Worm (Caenorhabditis elegans) whole organism, L3 larva: Measurements from ENCODE around the gene pmp-4.

ENCODE experiments used
- R02D3.7 ChIP-seq: fragments of 150-350 bp; optimal IDR thresholded peaks from 2 replicates; lab custom pipeline; 2014; ENCODE audit warnings: missing biosample characterization, missing genetic modification characterization
- ZK546.5 ChIP-seq: sonication (generic microtip); optimal IDR thresholded peaks from 2 replicates; lab custom pipeline; 2017; ENCODE audit warnings: missing biosample characterization, missing genetic modification characterization
- ama-1 ChIP-seq: fragments of 150-350 bp; optimal IDR thresholded peaks from 2 replicates; lab custom pipeline; 2018
- ceh-28 ChIP-seq: fragments of 150-350 bp; optimal IDR thresholded peaks from 2 replicates; lab custom pipeline; 2014; ENCODE audit warnings: missing biosample characterization, missing genetic modification reagents, missing genetic modification characterization
- ceh-82 ChIP-seq: fragments of 150-350 bp; optimal IDR thresholded peaks from 2 replicates; lab custom pipeline; 2014; ENCODE audit warnings: missing biosample characterization, missing genetic modification characterization
- daf-12 ChIP-seq: fragments of 150-350 bp; optimal IDR thresholded peaks from 2 replicates; lab custom pipeline; 2014; ENCODE audit warnings: missing biosample characterization, missing genetic modification reagents, missing genetic modification characterization
- elt-2 ChIP-seq: sonication (generic microtip); optimal IDR thresholded peaks from 2 replicates; lab custom pipeline; 2016; ENCODE audit warnings: missing genetic modification reagents, mild to moderate bottlenecking, missing genetic modification characterization, missing compliant biosample characterization
- elt-3 ChIP-seq, 3 experiments: fragments of 150-350 bp in 1 of 3; sonication (generic microtip) in 2 of 3; optimal IDR thresholded peaks; 2 replicates in 2 of 3; 4 replicates in 1 of 3; lab custom pipeline; 2014 to 2017; ENCODE audit warnings: missing biosample characterization in 3 of 3, missing genetic modification characterization in 3 of 3
- eor-1 ChIP-seq, 2 experiments: fragments of 150-350 bp; optimal IDR thresholded peaks; 2 replicates each; lab custom pipeline; 2014 to 2018; ENCODE audit warnings: missing biosample characterization in 2 of 2, missing genetic modification characterization in 2 of 2
- fkh-10 ChIP-seq: sonication (generic microtip); optimal IDR thresholded peaks from 2 replicates; lab custom pipeline; 2017; ENCODE audit warnings: missing biosample characterization, missing genetic modification reagents, missing genetic modification characterization
- fos-1 ChIP-seq: fragments of 150-350 bp; optimal IDR thresholded peaks from 2 replicates; lab custom pipeline; 2014; ENCODE audit warnings: missing biosample characterization, missing genetic modification characterization
- hmg-11 ChIP-seq: sonication (generic microtip); optimal IDR thresholded peaks from 2 replicates; lab custom pipeline; 2016; ENCODE audit warnings: missing genetic modification characterization, missing compliant biosample characterization
- jun-1 ChIP-seq: fragments of 150-350 bp; optimal IDR thresholded peaks from 2 replicates; lab custom pipeline; 2014; ENCODE audit warnings: missing biosample characterization, missing genetic modification reagents, missing genetic modification characterization
- lin-15B ChIP-seq: fragments of 150-350 bp; optimal IDR thresholded peaks from 2 replicates; lab custom pipeline; 2014; ENCODE audit warnings: missing biosample characterization, missing genetic modification characterization
- lin-39 ChIP-seq: fragments of 150-350 bp; optimal IDR thresholded peaks from 2 replicates; lab custom pipeline; 2018; ENCODE audit warnings: missing biosample characterization, missing genetic modification reagents, missing genetic modification characterization
- mdl-1 ChIP-seq: fragments of 150-350 bp; optimal IDR thresholded peaks from 2 replicates; lab custom pipeline; 2014; ENCODE audit warnings: missing biosample characterization, missing genetic modification characterization
- mml-1 ChIP-seq: fragments of 150-350 bp; sonication (generic microtip); optimal IDR thresholded peaks from 3 replicates; lab custom pipeline; 2014; ENCODE audit warnings: missing biosample characterization, missing genetic modification characterization
- nfya-1 ChIP-seq: sonication (generic microtip); optimal IDR thresholded peaks from 2 replicates; lab custom pipeline; 2017; ENCODE audit warnings: missing genetic modification characterization, mild to moderate bottlenecking, missing compliant biosample characterization, antibody characterized with exemption, moderate library complexity; ENCODE audit not compliant: insufficient read depth
- nhr-11 ChIP-seq: fragments of 150-350 bp; optimal IDR thresholded peaks from 2 replicates; lab custom pipeline; 2014; ENCODE audit warnings: missing biosample characterization, missing genetic modification characterization
- nhr-12 ChIP-seq: fragments of 150-350 bp; optimal IDR thresholded peaks from 2 replicates; lab custom pipeline; 2014; ENCODE audit warnings: missing biosample characterization, missing genetic modification characterization
- nhr-23 ChIP-seq: fragments of 150-350 bp; optimal IDR thresholded peaks from 2 replicates; lab custom pipeline; 2014; ENCODE audit warnings: missing biosample characterization, missing genetic modification reagents, missing genetic modification characterization
- nhr-25 ChIP-seq: sonication (generic microtip); optimal IDR thresholded peaks from 2 replicates; lab custom pipeline; 2017; ENCODE audit warnings: missing biosample characterization, missing genetic modification characterization
- nhr-28 ChIP-seq: fragments of 150-350 bp; optimal IDR thresholded peaks from 2 replicates; lab custom pipeline; 2014; ENCODE audit warnings: missing biosample characterization, missing genetic modification characterization
- nhr-43 ChIP-seq: sonication (generic microtip); optimal IDR thresholded peaks from 2 replicates; lab custom pipeline; 2016; ENCODE audit warnings: mild to moderate bottlenecking, missing genetic modification characterization, missing compliant biosample characterization; ENCODE audit not compliant: poor library complexity, severe bottlenecking
- nhr-67 ChIP-seq: fragments of 150-350 bp; optimal IDR thresholded peaks from 2 replicates; lab custom pipeline; 2014; ENCODE audit warnings: missing biosample characterization, missing genetic modification characterization
- nhr-76 ChIP-seq: fragments of 150-350 bp; sonication (generic microtip); optimal IDR thresholded peaks from 5 replicates; lab custom pipeline; 2014; ENCODE audit warnings: missing biosample characterization, missing genetic modification characterization
- nhr-77 ChIP-seq: fragments of 150-350 bp; optimal IDR thresholded peaks from 2 replicates; lab custom pipeline; 2014; ENCODE audit warnings: missing biosample characterization, missing genetic modification characterization
- pha-4 ChIP-seq: fragments of 150-350 bp; optimal IDR thresholded peaks from 2 replicates; lab custom pipeline; 2014; ENCODE audit warnings: missing biosample characterization, missing genetic modification reagents, missing genetic modification characterization
- pqm-1 ChIP-seq: fragments of 150-350 bp; optimal IDR thresholded peaks from 2 replicates; lab custom pipeline; 2017; ENCODE audit warnings: missing biosample characterization, missing genetic modification characterization, inconsistent platforms
- sea-2 ChIP-seq: fragments of 150-350 bp; sonication (generic microtip); optimal IDR thresholded peaks from 4 replicates; lab custom pipeline; 2014; ENCODE audit warnings: missing biosample characterization, missing genetic modification reagents, missing genetic modification characterization
- snpc-4 ChIP-seq: fragments of 150-350 bp; optimal IDR thresholded peaks from 2 replicates; lab custom pipeline; 2014; ENCODE audit warnings: missing biosample characterization, missing genetic modification characterization
- tbx-2 ChIP-seq: sonication (generic microtip); optimal IDR thresholded peaks from 2 replicates; lab custom pipeline; 2016; ENCODE audit warnings: mild to moderate bottlenecking, missing genetic modification characterization, missing compliant biosample characterization
- unc-39 ChIP-seq: sonication (generic microtip); optimal IDR thresholded peaks from 4 replicates; lab custom pipeline; 2017; ENCODE audit warnings: missing biosample characterization, missing genetic modification characterization
- zag-1 ChIP-seq: fragments of 150-350 bp; optimal IDR thresholded peaks from 2 replicates; lab custom pipeline; 2014; ENCODE audit warnings: missing biosample characterization, missing genetic modification characterization
- ztf-11 ChIP-seq: fragments of 150-350 bp; optimal IDR thresholded peaks from 2 replicates; lab custom pipeline; 2014; ENCODE audit warnings: missing biosample characterization, missing genetic modification characterization
- ztf-4 ChIP-seq: fragments of 150-350 bp; optimal IDR thresholded peaks from 2 replicates; lab custom pipeline; 2014; ENCODE audit warnings: missing biosample characterization, missing genetic modification characterization

pmp-4 gene

DNA sequence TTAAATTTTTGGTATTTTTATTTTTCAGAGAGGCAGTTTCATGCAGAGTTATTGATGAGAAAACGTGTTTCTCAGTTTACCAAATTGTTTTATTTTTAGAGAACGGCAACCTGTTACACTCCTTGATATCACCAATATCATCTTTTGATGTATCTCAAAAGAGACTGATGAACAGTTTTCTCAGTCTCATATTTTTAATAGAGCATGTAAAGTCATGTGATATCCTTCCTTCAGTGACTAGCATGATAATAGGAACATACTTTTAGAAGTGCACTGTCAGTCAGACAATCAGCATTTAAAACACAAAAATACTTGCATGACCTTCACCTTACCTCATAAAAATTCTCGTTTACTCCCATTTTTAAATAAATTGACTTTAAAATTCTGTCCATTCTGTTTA is 37.1 kb upstream of the pmp-4 start, which contains the start of gene F11E6.11:
Gene F11E6.11, plus strand, starts transcription at position 325 of the 400 bp plus-strand sequence.
- TF ChIP-seq nhr-23 (peak; percentile 15), pqm-1 (tag; lab: Kevin White, UChicago) (peak; percentile 6), nhr-67 (tag; lab: Kevin White, UChicago) (no peak), nhr-43 (tag; lab: Kevin White, UChicago) (peak; percentile 36), nhr-25 (peak; percentile 51)
- TF ChIP-seq, all 47 proteins: peak for 4

DNA sequence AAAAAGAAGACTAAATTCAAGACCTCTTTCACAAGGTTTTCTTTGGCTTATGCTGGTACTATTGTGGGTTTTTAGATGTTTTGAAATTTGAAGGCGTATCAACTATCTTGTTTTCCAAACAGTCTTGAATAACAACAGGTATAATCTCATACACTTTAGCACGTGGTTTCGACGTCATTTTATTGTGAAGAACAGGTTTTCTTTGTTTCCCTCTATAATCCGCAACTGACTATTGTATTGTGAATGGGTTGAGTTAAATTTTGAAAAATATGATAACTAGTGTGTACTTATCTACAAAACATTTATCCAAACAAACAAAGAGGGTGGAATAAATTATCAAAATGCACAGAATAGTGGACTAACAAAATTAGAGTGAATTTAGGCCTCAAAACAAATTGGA is 35.8 kb upstream of the pmp-4 start:
- TF ChIP-seq nhr-11 (tag; lab: Kevin White, UChicago): no peak
- no peak for TF ChIP-seq nhr-23
- no peak for TF ChIP-seq ztf-4
- no peak for TF ChIP-seq jun-1
- peak; percentile 25 for TF ChIP-seq elt-2 (tag; lab: Kevin White, UChicago)
- TF ChIP-seq nhr-25: peak; percentile 39
- no peak for TF ChIP-seq nhr-77
- peak; percentile 6 for TF ChIP-seq nhr-43 (tag; lab: Kevin White, UChicago)
- TF ChIP-seq, all 47 proteins: peak for 3

DNA sequence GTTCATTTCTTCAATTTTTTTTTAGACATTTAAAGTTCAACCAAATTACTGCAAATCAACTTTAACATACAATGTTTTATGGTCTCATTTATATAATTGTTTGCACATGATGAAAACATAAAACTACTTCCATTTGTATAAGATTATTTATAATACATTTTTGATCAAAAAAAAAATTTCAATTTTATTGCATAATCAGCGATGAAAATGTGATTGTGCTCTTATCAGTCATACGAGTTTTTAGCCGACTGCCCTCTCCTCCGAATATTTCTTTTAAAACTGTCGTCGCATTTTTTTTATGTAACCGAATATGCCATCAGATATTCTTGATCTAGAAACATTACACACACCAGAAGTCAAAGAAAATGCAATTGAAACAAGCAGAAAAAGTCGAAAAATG is 35.0 kb upstream of the pmp-4 start, which contains the start of gene F08A7.1:
Gene F08A7.1, plus strand, starts transcription at position 191 of the 400 bp plus-strand sequence.
- TF ChIP-seq elt-2 (tag; lab: Kevin White, UChicago) (peak; percentile 71), daf-12 (tag; lab: Kevin White, UChicago) (no peak), fos-1 (tag; lab: Kevin White, UChicago) (no peak), pha-4 (tag; lab: Kevin White, UChicago) (peak; percentile 48), pqm-1 (tag; lab: Kevin White, UChicago) (peak; percentile 78), R02D3.7 (tag; lab: Kevin White, UChicago) (no peak)

DNA sequence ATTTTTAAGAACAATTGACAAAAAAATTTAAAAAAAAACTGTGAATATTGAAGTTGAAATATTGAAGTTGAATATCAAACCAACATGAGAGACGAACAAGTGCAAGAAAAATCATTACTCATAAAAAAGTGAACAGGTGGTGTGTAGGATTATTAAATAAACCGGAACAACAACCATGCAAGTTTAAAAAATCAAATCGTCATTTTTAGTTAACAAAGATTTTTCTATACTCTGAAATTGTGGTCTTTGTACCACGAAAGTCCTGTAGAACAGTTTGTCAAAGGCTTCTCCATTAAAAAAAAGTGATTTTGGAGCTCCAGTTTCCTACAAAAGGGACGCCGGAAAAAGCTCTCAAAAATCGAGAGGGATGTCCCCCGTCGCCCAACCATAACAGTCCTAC is 34.6 kb upstream of the pmp-4 start, which contains the start of gene C06A12.19:
Gene C06A12.19, minus strand, starts transcription at position 101 of the 400 bp plus-strand sequence.
- no peak for TF ChIP-seq mml-1 (tag; lab: Kevin White, UChicago)
- no peak for TF ChIP-seq mdl-1 (tag; lab: Kevin White, UChicago)
- no peak for TF ChIP-seq ceh-28 (tag; lab: Kevin White, UChicago)
- TF ChIP-seq nhr-28 (tag; lab: Kevin White, UChicago): no peak
- TF ChIP-seq snpc-4: no peak
- TF ChIP-seq pqm-1 (tag; lab: Kevin White, UChicago): no peak
- no peak for TF ChIP-seq ama-1 (lab: Kevin White, UChicago)
- no peak for TF ChIP-seq lin-39 (tag; lab: Kevin White, UChicago)
- no peak for TF ChIP-seq nhr-12
- no peak for TF ChIP-seq elt-2 (tag; lab: Kevin White, UChicago)
- TF ChIP-seq ceh-82 (tag; lab: Kevin White, UChicago): no peak
- no peak for TF ChIP-seq elt-3 (tag; optimal IDR thresholded peaks at IDR 0.05; lab: Kevin White, UChicago)
- TF ChIP-seq fos-1 (tag; lab: Kevin White, UChicago): no peak
- TF ChIP-seq fkh-10 (GFP tag; lab: Kevin White, UChicago): no peak
- no peak for TF ChIP-seq ztf-11 (tag; lab: Kevin White, UChicago)
- TF ChIP-seq zag-1: no peak
- TF ChIP-seq nhr-77: no peak
- no peak for TF ChIP-seq unc-39 (tag; lab: Kevin White, UChicago)
- TF ChIP-seq, all 47 proteins: peak for 0

DNA sequence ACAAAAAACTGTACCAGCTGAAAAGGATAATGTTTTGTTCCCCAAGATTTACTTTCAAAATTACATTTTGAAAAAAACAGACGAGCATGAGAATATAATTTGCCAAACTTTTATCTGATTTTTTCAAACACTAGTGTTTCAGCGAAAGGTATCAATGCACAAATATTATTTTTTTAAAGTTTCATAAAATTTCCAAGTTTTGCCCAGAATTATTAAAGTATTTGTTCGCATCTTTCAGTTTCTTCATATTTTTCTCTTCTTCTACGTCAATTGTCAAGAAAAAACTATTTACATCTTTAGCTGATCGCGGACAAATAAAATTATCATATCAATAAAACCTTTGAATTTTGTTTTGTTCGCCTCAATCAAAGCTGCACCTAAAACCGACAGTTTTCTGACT is 31.6 kb upstream of the pmp-4 start, which contains the start of gene C06A12.8:
Gene C06A12.8, plus strand, starts transcription at position 301 of the 400 bp plus-strand sequence.
- no peak for TF ChIP-seq ZK546.5 (tag; lab: Kevin White, UChicago)
- TF ChIP-seq nhr-28 (tag; lab: Kevin White, UChicago): no peak
- no peak for TF ChIP-seq nhr-25
- TF ChIP-seq tbx-2 (tag; lab: Kevin White, UChicago): no peak
- TF ChIP-seq eor-1 (tag; optimal IDR thresholded peaks at IDR 0.05; lab: Kevin White, UChicago): no peak
- no peak for TF ChIP-seq pha-4 (tag; lab: Kevin White, UChicago)
- no peak for TF ChIP-seq ceh-82 (tag; lab: Kevin White, UChicago)
- TF ChIP-seq, all 47 proteins: peak for 0

DNA sequence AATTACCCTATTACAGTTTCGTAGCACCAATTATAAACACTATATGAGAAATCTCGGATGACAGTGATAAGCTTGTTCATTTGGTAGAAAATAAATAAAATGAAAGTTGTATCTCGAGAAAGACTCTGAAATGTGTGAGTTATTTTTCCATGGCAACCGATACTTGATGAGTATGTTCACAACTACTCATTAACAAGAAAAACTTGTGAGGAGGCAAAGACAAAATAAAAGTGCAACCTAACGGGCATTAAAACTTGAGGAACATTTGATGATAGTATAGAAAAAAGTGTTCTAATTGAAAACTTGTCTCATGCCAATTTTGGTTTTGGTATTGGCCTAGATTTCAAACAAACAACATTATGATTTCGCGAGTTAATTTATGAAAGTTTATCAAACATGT is 31.1 kb upstream of the pmp-4 start, which contains the start of gene gcy-27:
Gene gcy-27, minus strand, starts transcription at position 101 of the 400 bp plus-strand sequence.
- TF ChIP-seq pha-4 (tag; lab: Kevin White, UChicago) (no peak), nhr-23 (no peak), fkh-10 (GFP tag; lab: Kevin White, UChicago) (no peak), sea-2 (no peak), nfya-1 (tag; lab: Kevin White, UChicago) (no peak), nhr-11 (tag; lab: Kevin White, UChicago) (no peak), hmg-11 (no peak), lin-15B (tag; lab: Kevin White, UChicago) (no peak), nhr-12 (no peak), elt-2 (tag; lab: Kevin White, UChicago) (no peak), nhr-76 (tag; lab: Kevin White, UChicago) (no peak)
